Fruit fly (Drosophila melanogaster) whole organism, embryonic: ENCODE measurements around the gene gl.
A peak's percentile ranks its signal among the peaks of the same experiment; 100 is the strongest.

Experiments used
- Antp ChIP-seq: fragments of 200-800 bp; sonication (Bioruptor generic); optimal IDR thresholded peaks from 3 replicates; lab custom pipeline; 2016; ENCODE audit warnings: missing biosample characterization, missing genetic modification characterization
- Bteb2 ChIP-seq: fragments of 200-800 bp; sonication (Bioruptor generic); optimal IDR thresholded peaks from 2 replicates; lab custom pipeline; 2016; ENCODE audit warnings: missing biosample characterization, missing genetic modification characterization
- CG13624 ChIP-seq: fragments of 200-800 bp; sonication (Bioruptor generic); optimal IDR thresholded peaks from 2 replicates; lab custom pipeline; 2016; ENCODE audit warnings: missing biosample characterization, missing genetic modification characterization
- CG14667 ChIP-seq: fragments of 200-800 bp; sonication (Bioruptor generic); IDR thresholded peaks from 2 replicates; pipeline ENCODE4 v1.3.6; 2022; ENCODE audit warnings: missing biosample characterization, missing genetic modification characterization
- CG15514 ChIP-seq: fragments of 200-800 bp; sonication (Bioruptor generic); optimal IDR thresholded peaks from 3 replicates; lab custom pipeline; 2017; ENCODE audit warnings: missing biosample characterization, missing genetic modification characterization, mild to moderate bottlenecking, moderate library complexity, missing genetic modification reagents
- CG16863 ChIP-seq: fragments of 200-800 bp; sonication (Bioruptor generic); optimal IDR thresholded peaks from 3 replicates; lab custom pipeline; 2016; ENCODE audit warnings: missing biosample characterization, missing genetic modification characterization
- CG17361 ChIP-seq: fragments of 200-800 bp; sonication (Bioruptor generic); IDR thresholded peaks from 3 replicates; pipeline ENCODE4 v1.3.6; 2022; ENCODE audit warnings: missing biosample characterization, missing genetic modification characterization
- CG17802 ChIP-seq: fragments of 200-800 bp; sonication (Bioruptor generic); optimal IDR thresholded peaks from 2 replicates; lab custom pipeline; 2018; ENCODE audit warnings: missing biosample characterization, mild to moderate bottlenecking, missing genetic modification characterization, moderate library complexity
- CG31441 ChIP-seq: fragments of 200-800 bp; sonication (Bioruptor generic); IDR thresholded peaks from 2 replicates; pipeline ENCODE4 v1.3.6; 2022; ENCODE audit warnings: missing biosample characterization, missing genetic modification characterization
- CG4360 ChIP-seq: fragments of 200-800 bp; sonication (Bioruptor generic); IDR thresholded peaks from 2 replicates; pipeline ENCODE4 v1.3.6; 2022; ENCODE audit warnings: missing biosample characterization, missing genetic modification characterization
- CG4424 ChIP-seq: fragments of 200-800 bp; sonication (Bioruptor generic); optimal IDR thresholded peaks from 3 replicates; lab custom pipeline; 2016; ENCODE audit warnings: missing biosample characterization, missing genetic modification characterization
- CG7963 ChIP-seq: fragments of 200-800 bp; sonication (Bioruptor generic); IDR thresholded peaks from 3 replicates; pipeline ENCODE4 v1.3.6; 2022; ENCODE audit warnings: missing biosample characterization, missing genetic modification characterization; ENCODE audit not compliant: partially characterized antibody
- CG8089 ChIP-seq: fragments of 200-800 bp; sonication (Bioruptor generic); optimal IDR thresholded peaks from 3 replicates; lab custom pipeline; 2016; ENCODE audit warnings: missing biosample characterization, missing genetic modification characterization
- CG8281 ChIP-seq: fragments of 200-800 bp; sonication (Bioruptor generic); optimal IDR thresholded peaks from 2 replicates; lab custom pipeline; 2018; ENCODE audit warnings: missing biosample characterization, mild to moderate bottlenecking, missing genetic modification characterization, moderate library complexity
- CG9797 ChIP-seq: fragments of 200-800 bp; sonication (Bioruptor generic); optimal IDR thresholded peaks from 3 replicates; lab custom pipeline; 2018; ENCODE audit warnings: missing biosample characterization, mild to moderate bottlenecking, missing genetic modification characterization
- CG9817 ChIP-seq: fragments of 200-800 bp; sonication (Bioruptor generic); optimal IDR thresholded peaks from 2 replicates; lab custom pipeline; 2018; ENCODE audit warnings: missing biosample characterization, mild to moderate bottlenecking, missing genetic modification characterization, moderate library complexity
- CrebB ChIP-seq: fragments of 200-800 bp; sonication (Bioruptor generic); optimal IDR thresholded peaks from 3 replicates; lab custom pipeline; 2018; ENCODE audit warnings: missing biosample characterization, mild to moderate bottlenecking, missing genetic modification characterization
- D19A ChIP-seq: fragments of 200-800 bp; optimal IDR thresholded peaks from 3 replicates; lab custom pipeline; 2019; ENCODE audit warnings: missing biosample characterization, mild to moderate bottlenecking, missing genetic modification characterization, moderate library complexity
- D19B ChIP-seq: fragments of 200-800 bp; sonication (Bioruptor generic); optimal IDR thresholded peaks from 2 replicates; lab custom pipeline; 2017; ENCODE audit warnings: missing biosample characterization, mild to moderate bottlenecking, missing genetic modification characterization
- Dek ChIP-seq: fragments of 200-800 bp; sonication (Bioruptor generic); optimal IDR thresholded peaks from 3 replicates; lab custom pipeline; 2019; ENCODE audit warnings: missing biosample characterization, mild to moderate bottlenecking, missing genetic modification characterization, moderate library complexity
- E2f1 ChIP-seq: fragments of 200-800 bp; sonication (Bioruptor generic); IDR thresholded peaks from 2 replicates; pipeline ENCODE4 v1.3.6; 2022; ENCODE audit warnings: missing biosample characterization, missing genetic modification characterization
- Ets97D ChIP-seq: fragments of 200-800 bp; sonication (Bioruptor generic); optimal IDR thresholded peaks from 3 replicates; lab custom pipeline; 2016; ENCODE audit warnings: missing biosample characterization, missing genetic modification characterization
- HHEX ChIP-seq: fragments of 200-800 bp; sonication (Bioruptor generic); optimal IDR thresholded peaks from 3 replicates; lab custom pipeline; 2017; ENCODE audit warnings: missing biosample characterization, mild to moderate bottlenecking, missing genetic modification characterization, missing genetic modification reagents
- HLH4C ChIP-seq: fragments of 200-800 bp; sonication (Bioruptor generic); IDR thresholded peaks from 3 replicates; pipeline ENCODE4 v1.3.6; 2022; ENCODE audit warnings: missing biosample characterization, missing genetic modification characterization; ENCODE audit not compliant: partially characterized antibody
- Hand ChIP-seq: fragments of 200-800 bp; sonication (Bioruptor generic); optimal IDR thresholded peaks from 2 replicates; lab custom pipeline; 2017; ENCODE audit warnings: mild to moderate bottlenecking, missing biosample characterization, missing genetic modification reagents, missing genetic modification characterization
- Lim3 ChIP-seq: fragments of 200-800 bp; sonication (Bioruptor generic); IDR thresholded peaks from 2 replicates; pipeline ENCODE4 v1.3.6; 2022; ENCODE audit warnings: missing biosample characterization, missing genetic modification characterization
- NC2β ChIP-seq: fragments of 200-800 bp; sonication (Bioruptor generic); optimal IDR thresholded peaks from 2 replicates; lab custom pipeline; 2016; ENCODE audit warnings: missing biosample characterization, missing genetic modification characterization
- NFAT ChIP-seq: fragments of 200-800 bp; sonication (Bioruptor generic); IDR thresholded peaks from 2 replicates; pipeline ENCODE4 v1.3.6; 2022; ENCODE audit warnings: missing biosample characterization, missing genetic modification characterization
- Six4 ChIP-seq: fragments of 200-800 bp; sonication (Bioruptor generic); optimal IDR thresholded peaks from 2 replicates; lab custom pipeline; 2016; ENCODE audit warnings: missing biosample characterization, missing genetic modification characterization
- Sry-δ ChIP-seq: fragments of 200-800 bp; sonication (Bioruptor generic); optimal IDR thresholded peaks from 2 replicates; lab custom pipeline; 2016; ENCODE audit warnings: missing biosample characterization, missing genetic modification characterization
- Xbp1 ChIP-seq: fragments of 200-800 bp; sonication (Bioruptor generic); optimal IDR thresholded peaks from 3 replicates; lab custom pipeline; 2016; ENCODE audit warnings: missing biosample characterization, mild to moderate bottlenecking, missing genetic modification characterization
- YL-1 ChIP-seq: fragments of 200-800 bp; sonication (Bioruptor generic); optimal IDR thresholded peaks from 3 replicates; lab custom pipeline; 2017; ENCODE audit warnings: missing biosample characterization, mild to moderate bottlenecking, missing genetic modification characterization
- ato ChIP-seq: fragments of 200-800 bp; sonication (Bioruptor generic); IDR thresholded peaks from 2 replicates; pipeline ENCODE4 v1.3.6; 2022; ENCODE audit warnings: missing biosample characterization, missing genetic modification characterization; ENCODE audit not compliant: partially characterized antibody
- chm ChIP-seq: fragments of 200-800 bp; sonication (Bioruptor generic); IDR thresholded peaks from 2 replicates; pipeline ENCODE4 v1.3.6; 2022; ENCODE audit warnings: missing biosample characterization, missing genetic modification characterization
- chn ChIP-seq: fragments of 200-800 bp; sonication (Bioruptor generic); optimal IDR thresholded peaks from 2 replicates; lab custom pipeline; 2016; ENCODE audit warnings: missing biosample characterization, missing genetic modification characterization
- danr ChIP-seq: fragments of 200-800 bp; sonication (Bioruptor generic); IDR thresholded peaks from 2 replicates; pipeline ENCODE4 v1.3.6; 2022; ENCODE audit warnings: missing biosample characterization, missing genetic modification characterization
- emc ChIP-seq: fragments of 200-800 bp; sonication (Bioruptor generic); optimal IDR thresholded peaks from 2 replicates; lab custom pipeline; 2016; ENCODE audit warnings: missing biosample characterization, missing genetic modification characterization
- ewg ChIP-seq: fragments of 200-800 bp; sonication (Bioruptor generic); optimal IDR thresholded peaks from 3 replicates; lab custom pipeline; 2017; ENCODE audit warnings: mild to moderate bottlenecking, missing biosample characterization, missing genetic modification reagents, missing genetic modification characterization
- jigr1 ChIP-seq: fragments of 200-800 bp; sonication (Bioruptor generic); IDR thresholded peaks from 3 replicates; pipeline ENCODE4 v1.3.6; 2022; ENCODE audit warnings: missing biosample characterization, missing genetic modification characterization
- ken ChIP-seq: fragments of 200-800 bp; sonication (Bioruptor generic); IDR thresholded peaks from 3 replicates; pipeline ENCODE4 v1.3.6; 2022; ENCODE audit warnings: missing biosample characterization, missing genetic modification characterization
- knrl ChIP-seq: fragments of 200-800 bp; sonication (Bioruptor generic); IDR thresholded peaks from 3 replicates; pipeline ENCODE4 v1.3.6; 2022; ENCODE audit warnings: missing biosample characterization, missing genetic modification characterization; ENCODE audit not compliant: partially characterized antibody
- pnt ChIP-seq: fragments of 200-800 bp; sonication (Bioruptor generic); optimal IDR thresholded peaks from 3 replicates; lab custom pipeline; 2016; ENCODE audit warnings: missing biosample characterization, missing genetic modification characterization
- sim ChIP-seq: fragments of 200-800 bp; sonication (Bioruptor generic); IDR thresholded peaks from 2 replicates; pipeline ENCODE4 v1.3.6; 2022; ENCODE audit warnings: missing biosample characterization, missing genetic modification characterization
- slp2 ChIP-seq: fragments of 200-800 bp; sonication (Bioruptor generic); optimal IDR thresholded peaks from 2 replicates; lab custom pipeline; 2016; ENCODE audit warnings: missing biosample characterization, missing genetic modification characterization
- tx ChIP-seq: fragments of 200-800 bp; sonication (Bioruptor generic); optimal IDR thresholded peaks from 2 replicates; lab custom pipeline; 2016; ENCODE audit warnings: missing biosample characterization, missing genetic modification characterization
- vnd ChIP-seq: fragments of 200-800 bp; sonication (Bioruptor generic); IDR thresholded peaks from 3 replicates; pipeline ENCODE4 v1.3.6; 2022; ENCODE audit warnings: missing biosample characterization, missing genetic modification characterization; ENCODE audit not compliant: partially characterized antibody
- wdn ChIP-seq: fragments of 200-800 bp; sonication (Bioruptor generic); IDR thresholded peaks from 2 replicates; pipeline ENCODE4 v1.3.6; 2022; ENCODE audit warnings: missing biosample characterization, missing genetic modification characterization
- wek ChIP-seq: fragments of 200-800 bp; sonication (Bioruptor generic); optimal IDR thresholded peaks from 3 replicates; lab custom pipeline; 2018; ENCODE audit warnings: missing biosample characterization, mild to moderate bottlenecking, missing genetic modification characterization, moderate library complexity
- wor ChIP-seq: fragments of 200-800 bp; sonication (Bioruptor generic); IDR thresholded peaks from 2 replicates; pipeline ENCODE4 v1.3.6; 2022; ENCODE audit warnings: missing biosample characterization, missing genetic modification characterization

The gl gene

dm6 chr3R:18398954-18399697 lies 26.6 kb upstream of the gl start, which contains the start of gene Vha100-2 (continued):
- TF ChIP-seq E2f1 (GFP tag; lab: Robert Waterston, UW) (peak; percentile 50; the same call in 1 of the 2 replicates), slp2 (GFP tag; lab: Kevin White, UChicago) (peak; percentile 8), tx (no peak), CG16863 (GFP tag; lab: Kevin White, UChicago) (no peak), jigr1 (GFP tag; lab: Robert Waterston, UW) (no peak), Bteb2 (peak; percentile 23), pnt (GFP tag; lab: Kevin White, UChicago) (no peak), HHEX (GFP tag; lab: Kevin White, UChicago) (no peak), D19A (tag; lab: Kevin White, UChicago) (peak; percentile 39), CG13624 (no peak), NC2β (GFP tag; lab: Kevin White, UChicago) (no peak), Dek (tag; lab: Kevin White, UChicago) (peak; percentile 18), danr (0 out of 2 replicates have a peak, but pooled peaks have one; percentile 25), CG4424 (GFP tag; lab: Kevin White, UChicago) (peak; percentile 23), CG9817 (tag; lab: Kevin White, UChicago) (no peak), vnd (GFP tag; lab: Robert Waterston, UW) (no peak), CG8281 (tag; lab: Kevin White, UChicago) (no peak), CG15514 (peak; percentile 32), Sry-δ (peak; percentile 10), CrebB (tag; lab: Kevin White, UChicago) (peak; percentile 30), wor (no peak), chn (peak; percentile 24), knrl (GFP tag; lab: Robert Waterston, UW) (peak; percentile 37; the same call in 1 of the 3 replicates), Antp (GFP tag; lab: Kevin White, UChicago) (no peak), NFAT (GFP tag; lab: Robert Waterston, UW) (peak; percentile 70), CG31441 (peak; percentile 51), Ets97D (GFP tag; lab: Kevin White, UChicago) (peak; percentile 62), ato (GFP tag; lab: Robert Waterston, UW) (0 out of 2 replicates have a peak, but pooled peaks have one; percentile 16), CG17802 (no peak), sim (GFP tag; lab: Robert Waterston, UW) (no peak), emc (GFP tag; lab: Kevin White, UChicago) (no peak), CG4360 (GFP tag; lab: Robert Waterston, UW) (peak; percentile 13; the same call in 1 of the 2 replicates), CG17361 (peak; percentile 51; the same call in 2 of the 3 replicates), Lim3 (GFP tag; lab: Robert Waterston, UW) (no peak), CG8089 (GFP tag; lab: Kevin White, UChicago) (no peak), HLH4C (no peak), Six4 (GFP tag; lab: Kevin White, UChicago) (no peak), ken (peak; percentile 48; the same call in 2 of the 3 replicates), ewg (GFP tag; lab: Kevin White, UChicago) (no peak), wdn (GFP tag; lab: Robert Waterston, UW) (no peak), CG14667 (GFP tag; lab: Robert Waterston, UW) (peak; percentile 6; the same call in 1 of the 2 replicates), CG7963 (GFP tag; lab: Robert Waterston, UW) (0 out of 3 replicates have a peak, but pooled peaks have one; percentile 33), D19B (GFP tag; lab: Kevin White, UChicago) (peak; percentile 97), Hand (GFP tag; lab: Kevin White, UChicago) (peak; percentile 35), Xbp1 (GFP tag; lab: Kevin White, UChicago) (peak; percentile 7), chm (GFP tag; lab: Robert Waterston, UW) (peak; percentile 69; the same call in 1 of the 2 replicates), YL-1 (GFP tag; lab: Kevin White, UChicago) (peak; percentile 68), wek (GFP tag; lab: Kevin White, UChicago) (peak; percentile 91), CG9797 (GFP tag; lab: Kevin White, UChicago) (peak; percentile 90)
